Fruit fly (Drosophila melanogaster) whole organism, adult: Measurements from ENCODE around the gene CG14965.

Source experiments
- CG11617 ChIP-seq: fragments of 200-800 bp; sonication (Bioruptor generic); optimal IDR thresholded peaks from 2 replicates; lab custom pipeline; 2017; ENCODE audit warnings: mild to moderate bottlenecking, missing biosample characterization, missing genetic modification reagents, missing genetic modification characterization
- CG14711 ChIP-seq: fragments of 200-800 bp; sonication (Bioruptor generic); optimal IDR thresholded peaks from 2 replicates; lab custom pipeline; 2018; ENCODE audit warnings: missing biosample characterization, mild to moderate bottlenecking, missing genetic modification characterization, moderate library complexity
- CG7045 ChIP-seq: fragments of 200-800 bp; sonication (Bioruptor generic); optimal IDR thresholded peaks from 2 replicates; lab custom pipeline; 2017; ENCODE audit warnings: missing biosample characterization, mild to moderate bottlenecking, missing genetic modification characterization
- CG7101 ChIP-seq: fragments of 200-800 bp; sonication (Bioruptor generic); optimal IDR thresholded peaks from 2 replicates; lab custom pipeline; 2018; ENCODE audit warnings: missing biosample characterization, mild to moderate bottlenecking, missing genetic modification characterization, moderate library complexity
- Clk ChIP-seq: fragments of 200-800 bp; sonication (Bioruptor generic); optimal IDR thresholded peaks from 2 replicates; lab custom pipeline; 2017; ENCODE audit warnings: missing biosample characterization, missing genetic modification characterization
- Mnt ChIP-seq: fragments of 200-800 bp; sonication (Bioruptor generic); optimal IDR thresholded peaks from 2 replicates; lab custom pipeline; 2016; ENCODE audit warnings: missing biosample characterization, mild to moderate bottlenecking, missing genetic modification characterization
- bab1 ChIP-seq: fragments of 200-800 bp; sonication (Bioruptor generic); optimal IDR thresholded peaks from 3 replicates; lab custom pipeline; 2019; ENCODE audit warnings: missing biosample characterization, mild to moderate bottlenecking, missing genetic modification characterization, moderate library complexity
- cic ChIP-seq: fragments of 200-800 bp; sonication (Bioruptor generic); optimal IDR thresholded peaks from 2 replicates; lab custom pipeline; 2017; ENCODE audit warnings: missing biosample characterization, mild to moderate bottlenecking, missing genetic modification characterization, moderate library complexity
- cnc ChIP-seq, 2 experiments: fragments of >200 bp; optimal IDR thresholded peaks; 2 replicates each; lab custom pipeline; 2017
- kay ChIP-seq: fragments of 200-800 bp; sonication (Bioruptor generic); peaks from one replicate; lab custom pipeline; 2016; ENCODE audit warnings: missing biosample characterization, missing genetic modification characterization, borderline replicate concordance
- ovo ChIP-seq: fragments of 200-800 bp; sonication (Bioruptor generic); optimal IDR thresholded peaks from 2 replicates; lab custom pipeline; 2016; ENCODE audit warnings: missing biosample characterization, missing genetic modification characterization
- pad ChIP-seq: fragments of 200-800 bp; sonication (Bioruptor generic); optimal IDR thresholded peaks from 3 replicates; lab custom pipeline; 2017; ENCODE audit warnings: missing biosample characterization, missing genetic modification characterization, mild to moderate bottlenecking, moderate library complexity, missing genetic modification reagents
- tj ChIP-seq: fragments of 200-800 bp; sonication (Bioruptor generic); optimal IDR thresholded peaks from 3 replicates; lab custom pipeline; 2017; ENCODE audit warnings: missing biosample characterization, mild to moderate bottlenecking, missing genetic modification characterization, moderate library complexity
- toe ChIP-seq: fragments of 200-800 bp; sonication (Bioruptor generic); optimal IDR thresholded peaks from 2 replicates; lab custom pipeline; 2016; ENCODE audit warnings: missing biosample characterization, missing genetic modification characterization

dm6 chr3L:3159309-3160194 lies 32.7 kb downstream of the CG14965 start, which contains the start of the genes ND-30 and CG15812:
- no peak for TF ChIP-seq CG7045
- TF ChIP-seq pad (GFP tag; lab: Kevin White, UChicago) = no peak
- no peak for TF ChIP-seq kay (GFP tag; lab: Kevin White, UChicago)
- peak; percentile 53 for TF ChIP-seq CG11617 (GFP tag; lab: Kevin White, UChicago)
- TF ChIP-seq CG14711 (tag; lab: Kevin White, UChicago) = peak; percentile 94
- TF ChIP-seq CG7101 (tag; lab: Kevin White, UChicago) = peak; percentile 34
- no peak for TF ChIP-seq ovo (GFP tag; lab: Kevin White, UChicago)
- TF ChIP-seq cnc (optimal IDR thresholded peaks at IDR 0.05; lab: Kevin White, UChicago) = no peak
- TF ChIP-seq cic (GFP tag; lab: Kevin White, UChicago) = no peak
- TF ChIP-seq toe (GFP tag; lab: Kevin White, UChicago) = no peak
- no peak for TF ChIP-seq Mnt
- no peak for TF ChIP-seq bab1 (GFP tag; lab: Kevin White, UChicago)
- no peak for TF ChIP-seq Clk
- peak; percentile 15 for TF ChIP-seq tj
